Fruit fly (Drosophila melanogaster) whole organism, adult: ENCODE measurements around the gene RpL37A.

ENCODE experiments used
- CG11617 ChIP-seq: fragments of 200-800 bp; sonication (Bioruptor generic); optimal IDR thresholded peaks from 2 replicates; lab custom pipeline; 2017; ENCODE audit warnings: mild to moderate bottlenecking, missing biosample characterization, missing genetic modification reagents, missing genetic modification characterization
- CG14711 ChIP-seq: fragments of 200-800 bp; sonication (Bioruptor generic); optimal IDR thresholded peaks from 2 replicates; lab custom pipeline; 2018; ENCODE audit warnings: missing biosample characterization, mild to moderate bottlenecking, missing genetic modification characterization, moderate library complexity
- CG33017 ChIP-seq: fragments of 200-800 bp; sonication (Bioruptor generic); optimal IDR thresholded peaks from 2 replicates; lab custom pipeline; 2018; ENCODE audit warnings: missing biosample characterization, mild to moderate bottlenecking, missing genetic modification characterization, moderate library complexity
- Crg-1 ChIP-seq: fragments of 200-800 bp; sonication (Bioruptor generic); optimal IDR thresholded peaks from 2 replicates; lab custom pipeline; 2016; ENCODE audit warnings: missing biosample characterization, missing genetic modification characterization
- Hr96 ChIP-seq: fragments of 200-800 bp; sonication (Bioruptor generic); optimal IDR thresholded peaks from 2 replicates; lab custom pipeline; 2016; ENCODE audit warnings: missing biosample characterization, missing genetic modification characterization
- Mnt ChIP-seq: fragments of 200-800 bp; sonication (Bioruptor generic); optimal IDR thresholded peaks from 2 replicates; lab custom pipeline; 2016; ENCODE audit warnings: missing biosample characterization, mild to moderate bottlenecking, missing genetic modification characterization
- bab1 ChIP-seq: fragments of 200-800 bp; sonication (Bioruptor generic); optimal IDR thresholded peaks from 3 replicates; lab custom pipeline; 2019; ENCODE audit warnings: missing biosample characterization, mild to moderate bottlenecking, missing genetic modification characterization, moderate library complexity
- cnc ChIP-seq, 2 experiments: fragments of >200 bp; optimal IDR thresholded peaks; 2 replicates each; lab custom pipeline; 2017
- kay ChIP-seq: fragments of 200-800 bp; sonication (Bioruptor generic); peaks from one replicate; lab custom pipeline; 2016; ENCODE audit warnings: missing biosample characterization, missing genetic modification characterization, borderline replicate concordance
- ovo ChIP-seq: fragments of 200-800 bp; sonication (Bioruptor generic); optimal IDR thresholded peaks from 2 replicates; lab custom pipeline; 2016; ENCODE audit warnings: missing biosample characterization, missing genetic modification characterization
- tj ChIP-seq: fragments of 200-800 bp; sonication (Bioruptor generic); optimal IDR thresholded peaks from 3 replicates; lab custom pipeline; 2017; ENCODE audit warnings: missing biosample characterization, mild to moderate bottlenecking, missing genetic modification characterization, moderate library complexity

- TF ChIP-seq CG33017 (tag; lab: Kevin White, UChicago) (no peak), cnc (optimal IDR thresholded peaks at IDR 0.05; lab: Kevin White, UChicago) (no peak), Mnt (no peak), Crg-1 (no peak), kay (GFP tag; lab: Kevin White, UChicago) (no peak), ovo (GFP tag; lab: Kevin White, UChicago) (no peak), CG11617 (GFP tag; lab: Kevin White, UChicago) (no peak), Hr96 (no peak), CG14711 (tag; lab: Kevin White, UChicago) (no peak), bab1 (GFP tag; lab: Kevin White, UChicago) (no peak), tj (GFP tag; lab: Kevin White, UChicago) (no peak)
Measured at dm6 chr2L:5119640-5120039, 48.9 kb downstream of the RpL37A start.
